Worm (Caenorhabditis elegans): ENCODE measurements around the gene Y19D10B.6.

DNA sequence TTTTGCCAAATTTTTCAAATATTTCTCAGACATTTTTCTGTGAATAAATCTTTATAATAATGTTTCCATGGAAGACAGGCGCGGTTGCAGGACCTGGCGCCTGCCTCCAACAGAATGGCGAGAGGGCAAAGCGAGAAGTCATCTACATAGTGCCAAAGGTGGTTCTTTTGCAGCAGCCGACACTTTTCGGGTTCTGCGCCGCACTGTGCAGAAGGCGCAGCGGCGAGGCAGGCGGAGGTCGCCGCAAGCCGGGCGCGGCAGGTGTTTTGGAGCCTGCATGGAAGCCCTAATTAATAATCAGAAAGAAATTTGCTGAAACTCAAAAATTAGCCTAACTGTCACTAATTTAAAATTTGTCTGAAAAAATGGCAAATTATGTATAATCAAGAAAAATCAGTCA is 22.7 kb upstream of the Y19D10B.6 start:
- TF ChIP-seq dao-5 (tag; optimal IDR thresholded peaks at IDR 0.05) (no peak), him-1 (tag; optimal IDR thresholded peaks at IDR 0.05) (no peak), W03F9.2 (tag; optimal IDR thresholded peaks at IDR 0.05) (no peak)
